Worm (Caenorhabditis elegans) whole organism, young adult: Measurements from ENCODE around the gene Y32G9A.5.
A peak's percentile ranks its signal among the peaks of the same experiment; 100 is the strongest.

Source experiments
- C17E4.6 ChIP-seq: fragments of 200-800 bp; sonication (Bioruptor generic); IDR thresholded peaks from 2 replicates; pipeline ENCODE4 v1.3.6; 2022; ENCODE audit warnings: missing genetic modification reagents, missing genetic modification characterization, missing compliant biosample characterization
- F10E7.11 ChIP-seq: sonication (generic microtip); optimal IDR thresholded peaks from 2 replicates; lab custom pipeline; 2017; ENCODE audit warnings: mild to moderate bottlenecking, missing genetic modification characterization, moderate library complexity, missing compliant biosample characterization
- F23B12.7 ChIP-seq: sonication (generic microtip); optimal IDR thresholded peaks from 2 replicates; lab custom pipeline; 2017; ENCODE audit warnings: missing genetic modification characterization, mild to moderate bottlenecking, missing compliant biosample characterization, antibody characterized with exemption, moderate library complexity; ENCODE audit not compliant: insufficient read depth
- F33H1.4 ChIP-seq: fragments of 200-800 bp; sonication (Bioruptor generic); IDR thresholded peaks from 2 replicates; pipeline ENCODE4 v1.3.6; 2022; ENCODE audit warnings: missing genetic modification reagents, missing genetic modification characterization, missing compliant biosample characterization
- F39B2.1 ChIP-seq: fragments of 200-800 bp; sonication (Bioruptor generic); IDR thresholded peaks from 2 replicates; pipeline ENCODE4 v1.3.6; 2022; ENCODE audit warnings: missing genetic modification reagents, missing genetic modification characterization, missing compliant biosample characterization
- F55B11.4 ChIP-seq: sonication (generic microtip); optimal IDR thresholded peaks from 2 replicates; lab custom pipeline; 2016; ENCODE audit warnings: missing compliant biosample characterization, missing genetic modification characterization, borderline replicate concordance; ENCODE audit not compliant: insufficient read depth
- K11D2.4 ChIP-seq: fragments of 200-800 bp; sonication (Bioruptor generic); IDR thresholded peaks from 2 replicates; pipeline ENCODE4 v1.3.6; 2022; ENCODE audit warnings: missing genetic modification reagents, missing genetic modification characterization, missing compliant biosample characterization
- Y79H2A.3 ChIP-seq: fragments of 200-800 bp; sonication (Bioruptor generic); conservative IDR thresholded peaks from 2 replicates; pipeline ENCODE4 v1.3.6; 2022; ENCODE audit warnings: missing genetic modification reagents, missing genetic modification characterization, missing compliant biosample characterization
- akir-1 ChIP-seq: fragments of 200-800 bp; sonication (Bioruptor generic); optimal IDR thresholded peaks from 2 replicates; lab custom pipeline; 2018; ENCODE audit warnings: mild to moderate bottlenecking, missing genetic modification characterization, moderate library complexity, missing compliant biosample characterization
- aptf-2 ChIP-seq: fragments of 200-800 bp; sonication (Bioruptor generic); conservative IDR thresholded peaks from 2 replicates; pipeline ENCODE4 v1.3.6; 2022; ENCODE audit warnings: missing genetic modification reagents, missing genetic modification characterization, missing compliant biosample characterization
- athp-1 ChIP-seq: sonication (generic microtip); optimal IDR thresholded peaks from 2 replicates; lab custom pipeline; 2017; ENCODE audit warnings: mild to moderate bottlenecking, missing genetic modification characterization, missing compliant biosample characterization
- attf-3 ChIP-seq: fragments of 200-800 bp; sonication (Bioruptor generic); conservative IDR thresholded peaks from 2 replicates; pipeline ENCODE4 v1.3.6; 2022; ENCODE audit warnings: missing genetic modification reagents, missing genetic modification characterization, missing compliant biosample characterization
- attf-6 ChIP-seq: fragments of 200-800 bp; sonication (Bioruptor generic); IDR thresholded peaks from 2 replicates; pipeline ENCODE4 v1.3.6; 2022; ENCODE audit warnings: missing genetic modification reagents, missing genetic modification characterization, missing compliant biosample characterization
- ccch-3 ChIP-seq: fragments of 200-800 bp; sonication (Bioruptor generic); optimal IDR thresholded peaks from 2 replicates; lab custom pipeline; 2018; ENCODE audit warnings: mild to moderate bottlenecking, missing genetic modification characterization, missing compliant biosample characterization
- cebp-1 ChIP-seq, 2 experiments: fragments of 200-800 bp in 1 of 2; sonication (Bioruptor generic) in 1 of 2; sonication (generic microtip) in 1 of 2; IDR thresholded peaks in 1 of 2; optimal IDR thresholded peaks in 1 of 2; 2 replicates each; pipeline versions ENCODE4 v1.3.6 to Lab custom; 2017 to 2022; ENCODE audit warnings: missing compliant biosample characterization in 2 of 2, missing genetic modification characterization in 2 of 2, mild to moderate bottlenecking in 1 of 2, missing genetic modification reagents in 1 of 2, moderate library complexity in 1 of 2
- ceh-100 ChIP-seq: fragments of 200-800 bp; sonication (Bioruptor generic); IDR thresholded peaks from 2 replicates; pipeline ENCODE4 v1.3.6; 2022; ENCODE audit warnings: missing genetic modification reagents, missing genetic modification characterization, missing compliant biosample characterization
- ceh-58 ChIP-seq: fragments of 200-800 bp; sonication (Bioruptor generic); IDR thresholded peaks from 2 replicates; pipeline ENCODE4 v1.3.6; 2022; ENCODE audit warnings: missing genetic modification characterization, missing compliant biosample characterization
- ceh-79 ChIP-seq: sonication (generic microtip); optimal IDR thresholded peaks from 2 replicates; lab custom pipeline; 2017; ENCODE audit warnings: mild to moderate bottlenecking, missing genetic modification characterization, missing compliant biosample characterization
- egl-18 ChIP-seq: fragments of 200-800 bp; sonication (Bioruptor generic); IDR thresholded peaks from 2 replicates; pipeline ENCODE4 v1.3.6; 2022; ENCODE audit warnings: missing genetic modification reagents, missing genetic modification characterization, missing compliant biosample characterization
- fkh-3 ChIP-seq: sonication (generic microtip); optimal IDR thresholded peaks from 2 replicates; lab custom pipeline; 2016; ENCODE audit warnings: mild to moderate bottlenecking, missing genetic modification characterization, missing compliant biosample characterization
- hmg-20 ChIP-seq: fragments of 200-800 bp; sonication (Bioruptor generic); IDR thresholded peaks from 2 replicates; pipeline ENCODE4 v1.3.6; 2022; ENCODE audit warnings: missing genetic modification reagents, missing genetic modification characterization, missing compliant biosample characterization
- hsf-1 ChIP-seq: fragments of 200-800 bp; sonication (Bioruptor generic); IDR thresholded peaks from 2 replicates; pipeline ENCODE4 v1.3.6; 2022; ENCODE audit warnings: missing genetic modification reagents, missing genetic modification characterization, missing compliant biosample characterization
- lag-1 ChIP-seq: fragments of 200-800 bp; sonication (Bioruptor generic); IDR thresholded peaks from 2 replicates; pipeline ENCODE4 v1.3.6; 2022; ENCODE audit warnings: missing genetic modification reagents, missing genetic modification characterization, missing compliant biosample characterization
- let-526 ChIP-seq: fragments of 200-800 bp; sonication (Bioruptor generic); IDR thresholded peaks from 2 replicates; pipeline ENCODE4 v1.3.6; 2022; ENCODE audit warnings: missing genetic modification reagents, missing genetic modification characterization, missing compliant biosample characterization
- lin-40 ChIP-seq: sonication (generic microtip); optimal IDR thresholded peaks from 2 replicates; lab custom pipeline; 2016; ENCODE audit warnings: missing genetic modification characterization, mild to moderate bottlenecking, missing compliant biosample characterization, missing genotype, missing genetic modification reagents
- madf-10 ChIP-seq: sonication (generic microtip); optimal IDR thresholded peaks from 2 replicates; lab custom pipeline; 2016; ENCODE audit warnings: mild to moderate bottlenecking, missing genetic modification characterization, missing compliant biosample characterization
- madf-3 ChIP-seq: fragments of 200-800 bp; sonication (Bioruptor generic); IDR thresholded peaks from 2 replicates; pipeline ENCODE4 v1.3.6; 2022; ENCODE audit warnings: missing genetic modification reagents, missing genetic modification characterization, missing compliant biosample characterization
- madf-6 ChIP-seq: fragments of 200-800 bp; sonication (Bioruptor generic); IDR thresholded peaks from 2 replicates; pipeline ENCODE4 v1.3.6; 2022; ENCODE audit warnings: missing genetic modification reagents, missing genetic modification characterization, missing compliant biosample characterization
- mcd-1 ChIP-seq: fragments of 200-800 bp; sonication (Bioruptor generic); IDR thresholded peaks from 2 replicates; pipeline ENCODE4 v1.3.6; 2022; ENCODE audit warnings: missing genetic modification reagents, missing genetic modification characterization, missing compliant biosample characterization
- nfya-1 ChIP-seq: sonication (generic microtip); optimal IDR thresholded peaks from 2 replicates; lab custom pipeline; 2017; ENCODE audit warnings: antibody characterized with exemption, missing compliant biosample characterization, missing genetic modification characterization, borderline replicate concordance; ENCODE audit not compliant: insufficient read depth
- nfya-2 ChIP-seq: fragments of 200-800 bp; sonication (Bioruptor generic); IDR thresholded peaks from 2 replicates; pipeline ENCODE4 v1.3.6; 2022; ENCODE audit warnings: missing genetic modification reagents, missing genetic modification characterization, missing compliant biosample characterization
- nfyb-1 ChIP-seq: fragments of 200-800 bp; sonication (Bioruptor generic); IDR thresholded peaks from 2 replicates; pipeline ENCODE4 v1.3.6; 2022; ENCODE audit warnings: missing genetic modification reagents, missing genetic modification characterization, missing compliant biosample characterization
- nhr-120 ChIP-seq: fragments of 200-800 bp; sonication (Bioruptor generic); IDR thresholded peaks from 2 replicates; pipeline ENCODE4 v1.3.6; 2022; ENCODE audit warnings: missing genetic modification characterization, missing compliant biosample characterization
- nhr-80 ChIP-seq: sonication (generic microtip); optimal IDR thresholded peaks from 2 replicates; lab custom pipeline; 2016; ENCODE audit warnings: missing genetic modification characterization, missing compliant biosample characterization
- pbrm-1 ChIP-seq: fragments of 200-800 bp; sonication (Bioruptor generic); IDR thresholded peaks from 2 replicates; pipeline ENCODE4 v1.3.6; 2022; ENCODE audit warnings: missing genetic modification reagents, missing genetic modification characterization, missing compliant biosample characterization
- rcor-1 ChIP-seq: fragments of 200-800 bp; sonication (Bioruptor generic); IDR thresholded peaks from 2 replicates; pipeline ENCODE4 v1.3.6; 2022; ENCODE audit warnings: missing genetic modification reagents, missing genetic modification characterization, missing compliant biosample characterization
- rec-8 ChIP-seq, 2 experiments: sonication (generic microtip); optimal IDR thresholded peaks; 2 replicates each; lab custom pipeline; 2016; ENCODE audit warnings: mild to moderate bottlenecking in 2 of 2, missing genetic modification characterization in 2 of 2, missing genetic modification reagents in 2 of 2, missing genotype in 2 of 2, missing biosample characterization in 1 of 2, missing compliant biosample characterization in 1 of 2, moderate library complexity in 1 of 2
- rpc-1 ChIP-seq, 2 experiments: fragments of 150-350 bp in 1 of 2; sonication (generic microtip) in 1 of 2; optimal IDR thresholded peaks; 2 replicates each; lab custom pipeline; 2014 to 2018; ENCODE audit warnings: missing biosample characterization in 1 of 2, missing genetic modification characterization in 1 of 2, missing genetic modification reagents in 1 of 2, missing genotype in 1 of 2
- snpc-4 ChIP-seq, 5 experiments: fragments of 150-350 bp in 1 of 5; sonication (generic microtip) in 4 of 5; optimal IDR thresholded peaks; 2 replicates each; lab custom pipeline; 2014 to 2018; ENCODE audit warnings: missing genetic modification characterization in 5 of 5, missing biosample characterization in 3 of 5, antibody characterized with exemption in 2 of 5, mild to moderate bottlenecking in 2 of 5, missing compliant biosample characterization in 2 of 5, missing genotype in 2 of 5, moderate library complexity in 2 of 5, missing genetic modification reagents in 1 of 5
- tbp1 ChIP-seq: fragments of 200-800 bp; sonication (Bioruptor generic); optimal IDR thresholded peaks from 2 replicates; lab custom pipeline; 2018; ENCODE audit warnings: mild to moderate bottlenecking, missing genetic modification characterization, missing compliant biosample characterization
- tbx-9 ChIP-seq: sonication (generic microtip); optimal IDR thresholded peaks from 2 replicates; lab custom pipeline; 2016; ENCODE audit warnings: borderline replicate concordance, missing genetic modification characterization, inconsistent platforms, missing compliant biosample characterization
- tlf-1 ChIP-seq: fragments of 200-800 bp; sonication (Bioruptor generic); optimal IDR thresholded peaks from 2 replicates; lab custom pipeline; 2018; ENCODE audit warnings: mild to moderate bottlenecking, missing genetic modification characterization, missing compliant biosample characterization
- xnd-1 ChIP-seq: sonication (generic microtip); optimal IDR thresholded peaks from 2 replicates; lab custom pipeline; 2016; ENCODE audit warnings: missing genotype, missing genetic modification reagents, missing genetic modification characterization, missing compliant biosample characterization
- zim-3 ChIP-seq: sonication (generic microtip); optimal IDR thresholded peaks from 2 replicates; lab custom pipeline; 2017; ENCODE audit warnings: mild to moderate bottlenecking, missing genetic modification characterization, moderate library complexity, missing compliant biosample characterization
- ztf-26 ChIP-seq: sonication (generic microtip); optimal IDR thresholded peaks from 2 replicates; lab custom pipeline; 2017; ENCODE audit warnings: missing genetic modification characterization, missing compliant biosample characterization

Gene Y32G9A.5

DNA sequence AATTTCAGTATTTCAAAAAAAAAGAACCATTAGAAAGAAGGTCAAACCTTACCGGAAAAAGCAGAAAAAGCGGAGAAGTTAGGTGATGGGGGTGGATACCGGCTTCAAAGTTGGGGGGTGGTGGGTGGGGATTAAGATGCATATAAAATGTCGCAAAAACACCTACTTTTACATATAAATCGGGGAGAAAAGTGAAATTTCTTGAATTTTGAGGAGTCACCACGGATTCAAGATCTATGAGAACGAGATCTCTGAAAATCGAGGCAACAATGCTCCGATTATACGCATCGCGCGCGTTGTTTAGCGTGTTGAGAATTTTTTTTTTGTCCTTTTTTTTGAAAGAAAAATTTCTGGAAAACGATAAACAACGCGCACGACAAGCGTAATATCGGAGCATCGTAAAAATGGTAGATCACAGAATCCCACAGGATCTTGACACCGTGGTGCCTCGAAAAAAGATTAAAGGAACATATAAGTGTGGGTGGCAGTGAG lies 31.9 kb upstream of the Y32G9A.5 start (continued):
- TF ChIP-seq ceh-58 (GFP tag; lab: Robert Waterston, UW) = peak; percentile 77; the same call in 1 of the 2 replicates
- no peak for TF ChIP-seq lag-1 (GFP tag; lab: Robert Waterston, UW)
- TF ChIP-seq snpc-4 (GFP tag; optimal IDR thresholded peaks at IDR 0.05; lab: Kevin White, UChicago) = peak; percentile 8
- TF ChIP-seq snpc-4 (tag; optimal IDR thresholded peaks at IDR 0.05; lab: Kevin White, UChicago) = peak in 2 of 4 experiments; percentile 15 to 17
- peak; percentile 21; the same call in 1 of the 2 replicates for TF ChIP-seq F39B2.1 (GFP tag; lab: Robert Waterston, UW)
- TF ChIP-seq Y79H2A.3 = peak; percentile 93
- peak; percentile 43; the same call in 1 of the 2 replicates for TF ChIP-seq K11D2.4 (GFP tag; lab: Robert Waterston, UW)
- peak; percentile 70 for TF ChIP-seq mcd-1 (GFP tag; lab: Robert Waterston, UW)
- TF ChIP-seq rec-8 (tag; optimal IDR thresholded peaks at IDR 0.05; lab: Kevin White, UChicago) = peak in 1 of 2 experiments; percentile 33
- TF ChIP-seq madf-3 (GFP tag; lab: Robert Waterston, UW) = peak; percentile 61; the same call in 1 of the 2 replicates
- peak; percentile 82 for TF ChIP-seq zim-3
- 0 out of 2 replicates have a peak, but pooled peaks have one; percentile 28 for TF ChIP-seq let-526 (GFP tag; lab: Robert Waterston, UW)
- peak; percentile 8 for TF ChIP-seq fkh-3 (tag; lab: Kevin White, UChicago)
- TF ChIP-seq attf-3 = peak; percentile 64
- TF ChIP-seq ztf-26 (tag; lab: Kevin White, UChicago) = peak; percentile 59
- no peak for TF ChIP-seq F23B12.7 (tag; lab: Kevin White, UChicago)
- TF ChIP-seq tlf-1 (GFP tag; lab: Kevin White, UChicago) = peak; percentile 54
- TF ChIP-seq nfya-1 (tag; lab: Kevin White, UChicago) = no peak
- TF ChIP-seq akir-1 (GFP tag; lab: Kevin White, UChicago) = no peak
- peak; percentile 74 for TF ChIP-seq madf-6
- no peak for TF ChIP-seq rpc-1 (optimal IDR thresholded peaks at IDR 0.05; lab: Kevin White, UChicago)
- TF ChIP-seq rpc-1 (tag; optimal IDR thresholded peaks at IDR 0.05; lab: Kevin White, UChicago) = no peak
- peak; percentile 53 for TF ChIP-seq nfyb-1
- 0 out of 2 replicates have a peak, but pooled peaks have one; percentile 11 for TF ChIP-seq C17E4.6 (GFP tag; lab: Robert Waterston, UW)
- no peak for TF ChIP-seq nhr-80
- TF ChIP-seq tbp1 (GFP tag; lab: Kevin White, UChicago) = peak; percentile 58
- TF ChIP-seq ceh-79 (tag; lab: Kevin White, UChicago) = peak; percentile 98
- peak; percentile 69; the same call in 1 of the 2 replicates for TF ChIP-seq attf-6 (GFP tag; lab: Robert Waterston, UW)
- no peak for TF ChIP-seq aptf-2 (GFP tag; lab: Robert Waterston, UW)
- no peak for TF ChIP-seq nhr-120 (GFP tag; lab: Robert Waterston, UW)
- peak; percentile 34 for TF ChIP-seq tbx-9 (tag; lab: Kevin White, UChicago)
- TF ChIP-seq ceh-100 = peak; percentile 91
- peak; percentile 67; the same call in 1 of the 2 replicates for TF ChIP-seq pbrm-1
- peak; percentile 65 for TF ChIP-seq hsf-1 (GFP tag; lab: Robert Waterston, UW)
- no peak; the same call in 1 of the 2 replicates for TF ChIP-seq hmg-20 (GFP tag; lab: Robert Waterston, UW)
- peak; percentile 50 for TF ChIP-seq rcor-1
- TF ChIP-seq F55B11.4 = no peak
- peak; percentile 93 for TF ChIP-seq F10E7.11
- no peak for TF ChIP-seq nfya-2 (GFP tag; lab: Robert Waterston, UW)
- peak; percentile 20 for TF ChIP-seq madf-10 (tag; lab: Kevin White, UChicago)
- TF ChIP-seq cebp-1 (GFP tag; IDR thresholded peaks at IDR 0.05; lab: Robert Waterston, UW) = no peak
- TF ChIP-seq cebp-1 (tag; optimal IDR thresholded peaks at IDR 0.05; lab: Kevin White, UChicago) = peak; percentile 78
- TF ChIP-seq xnd-1 (tag; lab: Kevin White, UChicago) = no peak
- TF ChIP-seq F33H1.4 = 0 out of 2 replicates have a peak, but pooled peaks have one; percentile 35
- TF ChIP-seq ccch-3 (GFP tag; lab: Kevin White, UChicago) = peak; percentile 7
- TF ChIP-seq lin-40 (tag; lab: Kevin White, UChicago) = peak; percentile 3
- peak; percentile 95 for TF ChIP-seq athp-1 (tag; lab: Kevin White, UChicago)
- no peak for TF ChIP-seq egl-18 (GFP tag; lab: Robert Waterston, UW)
